Fruit fly (Drosophila melanogaster) whole organism, embryonic: ENCODE data around the gene D1.

Source experiments
- Antp ChIP-seq: fragments of 200-800 bp; sonication (Bioruptor generic); optimal IDR thresholded peaks from 3 replicates; lab custom pipeline; 2016; ENCODE audit warnings: missing biosample characterization, missing genetic modification characterization
- CG10543 ChIP-seq: fragments of 200-800 bp; sonication (Bioruptor generic); optimal IDR thresholded peaks from 3 replicates; lab custom pipeline; 2017; ENCODE audit warnings: missing biosample characterization, mild to moderate bottlenecking, missing genetic modification characterization, moderate library complexity
- CG12071 ChIP-seq: fragments of 200-800 bp; sonication (Bioruptor generic); optimal IDR thresholded peaks from 3 replicates; lab custom pipeline; 2018; ENCODE audit warnings: missing biosample characterization, mild to moderate bottlenecking, missing genetic modification characterization
- CG13894 ChIP-seq: fragments of 200-800 bp; sonication (Bioruptor generic); optimal IDR thresholded peaks from 3 replicates; lab custom pipeline; 2018; ENCODE audit warnings: missing biosample characterization, mild to moderate bottlenecking, missing genetic modification characterization, moderate library complexity
- CG14710 ChIP-seq: fragments of 200-800 bp; sonication (Bioruptor generic); optimal IDR thresholded peaks from 3 replicates; lab custom pipeline; 2019; ENCODE audit warnings: missing biosample characterization, mild to moderate bottlenecking, missing genetic modification characterization, moderate library complexity
- CG14965 ChIP-seq: fragments of 200-800 bp; sonication (Bioruptor generic); optimal IDR thresholded peaks from 2 replicates; lab custom pipeline; 2016; ENCODE audit warnings: missing biosample characterization, missing genetic modification characterization, borderline replicate concordance
- CG15073 ChIP-seq: fragments of 200-800 bp; sonication (Bioruptor generic); optimal IDR thresholded peaks from 2 replicates; lab custom pipeline; 2016; ENCODE audit warnings: missing biosample characterization, missing genetic modification characterization
- CG17568 ChIP-seq: fragments of 200-800 bp; sonication (Bioruptor generic); optimal IDR thresholded peaks from 2 replicates; lab custom pipeline; 2018; ENCODE audit warnings: missing biosample characterization, mild to moderate bottlenecking, missing genetic modification characterization, moderate library complexity
- CG2712 ChIP-seq: fragments of 200-800 bp; optimal IDR thresholded peaks from 3 replicates; lab custom pipeline; 2019; ENCODE audit warnings: missing biosample characterization, mild to moderate bottlenecking, missing genetic modification characterization, moderate library complexity
- CG30431 ChIP-seq: fragments of 200-800 bp; sonication (Bioruptor generic); optimal IDR thresholded peaks from 2 replicates; lab custom pipeline; 2017; ENCODE audit warnings: missing biosample characterization, missing genetic modification characterization
- CG31388 ChIP-seq: fragments of 200-800 bp; sonication (Bioruptor generic); optimal IDR thresholded peaks from 2 replicates; lab custom pipeline; 2016; ENCODE audit warnings: missing biosample characterization, missing genetic modification characterization
- CG3163 ChIP-seq: fragments of 200-800 bp; sonication (Bioruptor generic); optimal IDR thresholded peaks from 3 replicates; lab custom pipeline; 2016; ENCODE audit warnings: missing biosample characterization, missing genetic modification characterization
- CG34224 ChIP-seq: fragments of 200-800 bp; sonication (Bioruptor generic); IDR thresholded peaks from 3 replicates; pipeline ENCODE4 v1.3.6; 2022; ENCODE audit warnings: missing biosample characterization, missing genetic modification characterization; ENCODE audit not compliant: partially characterized antibody
- CG5245 ChIP-seq: fragments of 200-800 bp; sonication (Bioruptor generic); optimal IDR thresholded peaks from 3 replicates; lab custom pipeline; 2016; ENCODE audit warnings: missing biosample characterization, missing genetic modification characterization
- CG7556 ChIP-seq: fragments of 200-800 bp; sonication (Bioruptor generic); optimal IDR thresholded peaks from 2 replicates; lab custom pipeline; 2017; ENCODE audit warnings: missing biosample characterization, mild to moderate bottlenecking, missing genetic modification characterization
- CG8290 ChIP-seq, 3 experiments: fragments of 200-800 bp; sonication (Bioruptor generic); optimal IDR thresholded peaks; 2 replicates each; lab custom pipeline; 2016 to 2019; ENCODE audit warnings: missing biosample characterization in 3 of 3, missing genetic modification characterization in 3 of 3, mild to moderate bottlenecking in 2 of 3, moderate library complexity in 1 of 3
- CG8359 ChIP-seq: fragments of 200-800 bp; sonication (Bioruptor generic); optimal IDR thresholded peaks from 2 replicates; lab custom pipeline; 2017; ENCODE audit warnings: missing biosample characterization, mild to moderate bottlenecking, missing genetic modification characterization, borderline replicate concordance
- CG8924 ChIP-seq: fragments of 200-800 bp; optimal IDR thresholded peaks from 3 replicates; lab custom pipeline; 2019; ENCODE audit warnings: missing biosample characterization, mild to moderate bottlenecking, missing genetic modification characterization, moderate library complexity
- CG9797 ChIP-seq: fragments of 200-800 bp; sonication (Bioruptor generic); optimal IDR thresholded peaks from 3 replicates; lab custom pipeline; 2018; ENCODE audit warnings: missing biosample characterization, mild to moderate bottlenecking, missing genetic modification characterization
- CoRest ChIP-seq: fragments of 200-800 bp; sonication (Bioruptor generic); optimal IDR thresholded peaks from 3 replicates; lab custom pipeline; 2018; ENCODE audit warnings: missing biosample characterization, mild to moderate bottlenecking, missing genetic modification characterization, moderate library complexity
- CrebB ChIP-seq: fragments of 200-800 bp; sonication (Bioruptor generic); optimal IDR thresholded peaks from 3 replicates; lab custom pipeline; 2018; ENCODE audit warnings: missing biosample characterization, mild to moderate bottlenecking, missing genetic modification characterization
- Doc2 ChIP-seq: fragments of 200-800 bp; sonication (Bioruptor generic); IDR thresholded peaks from 2 replicates; pipeline ENCODE4 v1.3.6; 2022; ENCODE audit warnings: missing biosample characterization, missing genetic modification characterization
- Gsc ChIP-seq: fragments of 200-800 bp; sonication (Bioruptor generic); IDR thresholded peaks from 2 replicates; pipeline ENCODE4 v1.3.6; 2022; ENCODE audit warnings: missing biosample characterization, missing genetic modification characterization
- HmgD ChIP-seq: fragments of 200-800 bp; sonication (Bioruptor generic); optimal IDR thresholded peaks from 3 replicates; lab custom pipeline; 2016; ENCODE audit warnings: missing biosample characterization, missing genetic modification characterization
- HmgZ ChIP-seq: fragments of 200-800 bp; sonication (Bioruptor generic); optimal IDR thresholded peaks from 2 replicates; lab custom pipeline; 2018; ENCODE audit warnings: missing biosample characterization, mild to moderate bottlenecking, missing genetic modification characterization
- Mad ChIP-seq: fragments of 200-800 bp; sonication (Bioruptor generic); optimal IDR thresholded peaks from 2 replicates; lab custom pipeline; 2016; ENCODE audit warnings: missing biosample characterization, missing genetic modification characterization
- Mes4 ChIP-seq: fragments of 200-800 bp; sonication (Bioruptor generic); optimal IDR thresholded peaks from 2 replicates; lab custom pipeline; 2016; ENCODE audit warnings: missing biosample characterization, missing genetic modification characterization
- Nf-YB ChIP-seq: fragments of 200-800 bp; sonication (Bioruptor generic); optimal IDR thresholded peaks from 3 replicates; lab custom pipeline; 2019; ENCODE audit warnings: missing biosample characterization, mild to moderate bottlenecking, missing genetic modification characterization, moderate library complexity
- Nf-YC ChIP-seq: fragments of 200-800 bp; optimal IDR thresholded peaks from 3 replicates; lab custom pipeline; 2019; ENCODE audit warnings: missing biosample characterization, mild to moderate bottlenecking, missing genetic modification characterization, moderate library complexity
- PHDP ChIP-seq: fragments of 200-800 bp; sonication (Bioruptor generic); optimal IDR thresholded peaks from 3 replicates; lab custom pipeline; 2018; ENCODE audit warnings: missing biosample characterization, mild to moderate bottlenecking, missing genetic modification characterization, moderate library complexity
- Sox102F ChIP-seq: fragments of 200-800 bp; sonication (Bioruptor generic); optimal IDR thresholded peaks from 2 replicates; lab custom pipeline; 2018; ENCODE audit warnings: missing biosample characterization, mild to moderate bottlenecking, missing genetic modification characterization, moderate library complexity
- Sry-β ChIP-seq: fragments of 200-800 bp; sonication (Bioruptor generic); optimal IDR thresholded peaks from 2 replicates; lab custom pipeline; 2018; ENCODE audit warnings: missing biosample characterization, mild to moderate bottlenecking, missing genetic modification characterization, moderate library complexity
- Xbp1 ChIP-seq: fragments of 200-800 bp; sonication (Bioruptor generic); optimal IDR thresholded peaks from 3 replicates; lab custom pipeline; 2016; ENCODE audit warnings: missing biosample characterization, mild to moderate bottlenecking, missing genetic modification characterization
- ash1 ChIP-seq: fragments of 200-800 bp; sonication (Bioruptor generic); optimal IDR thresholded peaks from 2 replicates; lab custom pipeline; 2018; ENCODE audit warnings: missing biosample characterization, mild to moderate bottlenecking, missing genetic modification characterization
- cad ChIP-seq: fragments of >200 bp; optimal IDR thresholded peaks from 2 replicates; lab custom pipeline; 2017; ENCODE audit warnings: missing biosample characterization, missing genetic modification characterization
- cato ChIP-seq: fragments of 200-800 bp; sonication (Bioruptor generic); optimal IDR thresholded peaks from 2 replicates; lab custom pipeline; 2016; ENCODE audit warnings: missing biosample characterization, missing genetic modification characterization, borderline replicate concordance
- chn ChIP-seq: fragments of 200-800 bp; sonication (Bioruptor generic); optimal IDR thresholded peaks from 2 replicates; lab custom pipeline; 2016; ENCODE audit warnings: missing biosample characterization, missing genetic modification characterization
- dati ChIP-seq: fragments of 200-800 bp; sonication (Bioruptor generic); IDR thresholded peaks from 2 replicates; pipeline ENCODE4 v1.3.6; 2022; ENCODE audit warnings: missing biosample characterization, missing genetic modification characterization
- ems ChIP-seq: fragments of 200-800 bp; sonication (Bioruptor generic); optimal IDR thresholded peaks from 3 replicates; lab custom pipeline; 2016; ENCODE audit warnings: missing biosample characterization, missing genetic modification characterization
- fd96Cb ChIP-seq: fragments of 200-800 bp; sonication (Bioruptor generic); optimal IDR thresholded peaks from 2 replicates; lab custom pipeline; 2018; ENCODE audit warnings: missing biosample characterization, mild to moderate bottlenecking, missing genetic modification characterization, moderate library complexity
- her ChIP-seq: fragments of 200-800 bp; sonication (Bioruptor generic); optimal IDR thresholded peaks from 2 replicates; lab custom pipeline; 2016; ENCODE audit warnings: missing biosample characterization, missing genetic modification characterization
- inv ChIP-seq: fragments of 200-800 bp; sonication (Bioruptor generic); IDR thresholded peaks from 2 replicates; pipeline ENCODE4 v1.3.6; 2022; ENCODE audit warnings: missing biosample characterization, missing genetic modification characterization; ENCODE audit not compliant: partially characterized antibody
- kah ChIP-seq: fragments of 200-800 bp; sonication (Bioruptor generic); optimal IDR thresholded peaks from 2 replicates; lab custom pipeline; 2018; ENCODE audit warnings: missing biosample characterization, mild to moderate bottlenecking, missing genetic modification characterization
- lbe ChIP-seq: fragments of 200-800 bp; sonication (Bioruptor generic); optimal IDR thresholded peaks from 2 replicates; lab custom pipeline; 2016; ENCODE audit warnings: missing biosample characterization, mild to moderate bottlenecking, missing genetic modification characterization
- schlank ChIP-seq: fragments of 200-800 bp; sonication (Bioruptor generic); optimal IDR thresholded peaks from 2 replicates; lab custom pipeline; 2018; ENCODE audit warnings: missing biosample characterization, mild to moderate bottlenecking, missing genetic modification characterization
- sens-2 ChIP-seq: fragments of 200-800 bp; sonication (Bioruptor generic); IDR thresholded peaks from 2 replicates; pipeline ENCODE4 v1.3.6; 2022; ENCODE audit warnings: missing biosample characterization, missing genetic modification characterization
- tio ChIP-seq: fragments of 200-800 bp; sonication (Bioruptor generic); optimal IDR thresholded peaks from 2 replicates; lab custom pipeline; 2017; ENCODE audit warnings: missing biosample characterization, missing genetic modification characterization, inconsistent platforms
- trh ChIP-seq: fragments of 200-800 bp; sonication (Bioruptor generic); optimal IDR thresholded peaks from 2 replicates; lab custom pipeline; 2016; ENCODE audit warnings: missing biosample characterization, missing genetic modification characterization
- twi ChIP-seq: fragments of 200-800 bp; optimal IDR thresholded peaks from 2 replicates; lab custom pipeline; 2019; ENCODE audit warnings: missing biosample characterization, mild to moderate bottlenecking, missing genetic modification characterization, moderate library complexity
- vnd ChIP-seq: fragments of 200-800 bp; sonication (Bioruptor generic); IDR thresholded peaks from 3 replicates; pipeline ENCODE4 v1.3.6; 2022; ENCODE audit warnings: missing biosample characterization, missing genetic modification characterization; ENCODE audit not compliant: partially characterized antibody
- wor ChIP-seq: fragments of 200-800 bp; sonication (Bioruptor generic); IDR thresholded peaks from 2 replicates; pipeline ENCODE4 v1.3.6; 2022; ENCODE audit warnings: missing biosample characterization, missing genetic modification characterization

D1 gene

dm6 chr3R:9214235-9214634 lies 26.2 kb downstream of the D1 start (continued):
- TF ChIP-seq inv (GFP tag; lab: Robert Waterston, UW) (peak; percentile 39; the same call in 1 of the 2 replicates), Nf-YC (tag; lab: Kevin White, UChicago) (no peak), Xbp1 (GFP tag; lab: Kevin White, UChicago) (no peak), CG3163 (GFP tag; lab: Kevin White, UChicago) (no peak), cad (peak; percentile 93), CG34224 (GFP tag; lab: Robert Waterston, UW) (no peak), Nf-YB (GFP tag; lab: Kevin White, UChicago) (no peak), cato (GFP tag; lab: Kevin White, UChicago) (no peak), twi (tag; lab: Kevin White, UChicago) (no peak), kah (GFP tag; lab: Kevin White, UChicago) (no peak), CG9797 (GFP tag; lab: Kevin White, UChicago) (no peak), CG13894 (tag; lab: Kevin White, UChicago) (peak; percentile 16), chn (GFP tag; lab: Kevin White, UChicago) (no peak), Sox102F (GFP tag; lab: Kevin White, UChicago) (peak; percentile 9), HmgZ (tag; lab: Kevin White, UChicago) (peak; percentile 2), HmgD (no peak), Mes4 (GFP tag; lab: Kevin White, UChicago) (no peak), dati (GFP tag; lab: Robert Waterston, UW) (no peak), schlank (no peak), trh (GFP tag; lab: Kevin White, UChicago) (no peak), CG2712 (tag; lab: Kevin White, UChicago) (peak; percentile 22), CG7556 (GFP tag; lab: Kevin White, UChicago) (no peak), CG8290 (GFP tag; optimal IDR thresholded peaks at IDR 0.05; lab: Kevin White, UChicago) (no peak), CG8290 (tag; optimal IDR thresholded peaks at IDR 0.05; lab: Kevin White, UChicago) (no peak), CG15073 (GFP tag; lab: Kevin White, UChicago) (no peak), Doc2 (GFP tag; lab: Robert Waterston, UW) (no peak), Gsc (GFP tag; lab: Robert Waterston, UW) (no peak), vnd (no peak), Antp (GFP tag; lab: Kevin White, UChicago) (no peak), CG5245 (GFP tag; lab: Kevin White, UChicago) (no peak), CG17568 (no peak), CG14965 (GFP tag; lab: Kevin White, UChicago) (no peak), ems (GFP tag; lab: Kevin White, UChicago) (no peak), CG8924 (tag; lab: Kevin White, UChicago) (no peak), sens-2 (GFP tag; lab: Robert Waterston, UW) (no peak), CoRest (tag; lab: Kevin White, UChicago) (peak; percentile 82), Mad (GFP tag; lab: Kevin White, UChicago) (no peak), wor (GFP tag; lab: Robert Waterston, UW) (no peak), CG14710 (tag; lab: Kevin White, UChicago) (peak; percentile 5), CG30431 (GFP tag; lab: Kevin White, UChicago) (no peak), her (no peak), Sry-β (GFP tag; lab: Kevin White, UChicago) (no peak), CG12071 (GFP tag; lab: Kevin White, UChicago) (no peak), lbe (GFP tag; lab: Kevin White, UChicago) (no peak), CG8359 (GFP tag; lab: Kevin White, UChicago) (no peak), ash1 (GFP tag; lab: Kevin White, UChicago) (no peak), CrebB (tag; lab: Kevin White, UChicago) (no peak), CG31388 (GFP tag; lab: Kevin White, UChicago) (no peak), PHDP (tag; lab: Kevin White, UChicago) (peak; percentile 1), fd96Cb (tag; lab: Kevin White, UChicago) (no peak), CG10543 (GFP tag; lab: Kevin White, UChicago) (no peak), tio (no peak)
